Worm (Caenorhabditis elegans) whole organism, young adult: ENCODE measurements around the gene B0001.4.

Source experiments
- B0019.2 ChIP-seq: fragments of 200-800 bp; sonication (Bioruptor generic); conservative IDR thresholded peaks from 2 replicates; pipeline ENCODE4 v1.3.6; 2022; ENCODE audit warnings: missing genetic modification reagents, missing genetic modification characterization, missing compliant biosample characterization
- B0035.1 ChIP-seq: sonication (generic microtip); optimal IDR thresholded peaks from 2 replicates; lab custom pipeline; 2016; ENCODE audit warnings: missing genetic modification characterization, mild to moderate bottlenecking, missing compliant biosample characterization, missing genotype, missing genetic modification reagents
- F23B12.7 ChIP-seq: sonication (generic microtip); optimal IDR thresholded peaks from 2 replicates; lab custom pipeline; 2017; ENCODE audit warnings: missing genetic modification characterization, mild to moderate bottlenecking, missing compliant biosample characterization, antibody characterized with exemption, moderate library complexity; ENCODE audit not compliant: insufficient read depth
- F37B4.10 ChIP-seq: fragments of 200-800 bp; sonication (Bioruptor generic); IDR thresholded peaks from 2 replicates; pipeline ENCODE4 v1.3.6; 2022; ENCODE audit warnings: missing genetic modification characterization, missing compliant biosample characterization
- F49E8.2 ChIP-seq: sonication (generic microtip); optimal IDR thresholded peaks from 3 replicates; lab custom pipeline; 2017; ENCODE audit warnings: missing genetic modification characterization, mild to moderate bottlenecking, missing compliant biosample characterization, antibody characterized with exemption, moderate library complexity; ENCODE audit not compliant: insufficient read depth
- F52B5.7 ChIP-seq: sonication (generic microtip); optimal IDR thresholded peaks from 2 replicates; lab custom pipeline; 2016; ENCODE audit warnings: mild to moderate bottlenecking, missing genetic modification characterization, missing compliant biosample characterization
- F57C9.4 ChIP-seq: sonication (generic microtip); optimal IDR thresholded peaks from 2 replicates; lab custom pipeline; 2017; ENCODE audit warnings: mild to moderate bottlenecking, missing genetic modification characterization, missing compliant biosample characterization
- K12H6.12 ChIP-seq: fragments of 200-800 bp; sonication (Bioruptor generic); optimal IDR thresholded peaks from 2 replicates; lab custom pipeline; 2018; ENCODE audit warnings: mild to moderate bottlenecking, missing genetic modification characterization, missing compliant biosample characterization
- Y79H2A.3 ChIP-seq: fragments of 200-800 bp; sonication (Bioruptor generic); conservative IDR thresholded peaks from 2 replicates; pipeline ENCODE4 v1.3.6; 2022; ENCODE audit warnings: missing genetic modification reagents, missing genetic modification characterization, missing compliant biosample characterization
- attf-3 ChIP-seq: fragments of 200-800 bp; sonication (Bioruptor generic); conservative IDR thresholded peaks from 2 replicates; pipeline ENCODE4 v1.3.6; 2022; ENCODE audit warnings: missing genetic modification reagents, missing genetic modification characterization, missing compliant biosample characterization
- attf-5 ChIP-seq: fragments of 200-800 bp; sonication (Bioruptor generic); optimal IDR thresholded peaks from 2 replicates; lab custom pipeline; 2018; ENCODE audit warnings: mild to moderate bottlenecking, missing genetic modification characterization, missing compliant biosample characterization
- bed-2 ChIP-seq: fragments of 200-800 bp; sonication (Bioruptor generic); IDR thresholded peaks from 2 replicates; pipeline ENCODE4 v1.3.6; 2022; ENCODE audit warnings: missing genetic modification reagents, missing genetic modification characterization, missing compliant biosample characterization
- ccch-3 ChIP-seq: fragments of 200-800 bp; sonication (Bioruptor generic); optimal IDR thresholded peaks from 2 replicates; lab custom pipeline; 2018; ENCODE audit warnings: mild to moderate bottlenecking, missing genetic modification characterization, missing compliant biosample characterization
- cebp-1 ChIP-seq, 2 experiments: fragments of 200-800 bp in 1 of 2; sonication (Bioruptor generic) in 1 of 2; sonication (generic microtip) in 1 of 2; IDR thresholded peaks in 1 of 2; optimal IDR thresholded peaks in 1 of 2; 2 replicates each; pipeline versions ENCODE4 v1.3.6 to Lab custom; 2017 to 2022; ENCODE audit warnings: missing compliant biosample characterization in 2 of 2, missing genetic modification characterization in 2 of 2, mild to moderate bottlenecking in 1 of 2, missing genetic modification reagents in 1 of 2, moderate library complexity in 1 of 2
- ceh-27 ChIP-seq: fragments of 200-800 bp; sonication (Bioruptor generic); optimal IDR thresholded peaks from 2 replicates; lab custom pipeline; 2018; ENCODE audit warnings: mild to moderate bottlenecking, missing genetic modification characterization, moderate library complexity, missing compliant biosample characterization
- ceh-40 ChIP-seq: fragments of 200-800 bp; sonication (Bioruptor generic); IDR thresholded peaks from 2 replicates; pipeline ENCODE4 v1.3.6; 2022; ENCODE audit warnings: missing genetic modification characterization, missing compliant biosample characterization
- die-1 ChIP-seq: sonication (generic microtip); optimal IDR thresholded peaks from 2 replicates; lab custom pipeline; 2016; ENCODE audit warnings: missing genotype, mild to moderate bottlenecking, missing genetic modification characterization, missing compliant biosample characterization
- efl-1 ChIP-seq: fragments of 150-350 bp; optimal IDR thresholded peaks from 2 replicates; lab custom pipeline; 2014; ENCODE audit warnings: missing biosample characterization, missing genetic modification reagents, missing genetic modification characterization
- egl-44 ChIP-seq: fragments of 200-800 bp; sonication (Bioruptor generic); IDR thresholded peaks from 2 replicates; pipeline ENCODE4 v1.3.6; 2022; ENCODE audit warnings: missing genetic modification reagents, missing genetic modification characterization, missing compliant biosample characterization
- egrh-3 ChIP-seq: fragments of 200-800 bp; sonication (Bioruptor generic); IDR thresholded peaks from 2 replicates; pipeline ENCODE4 v1.3.6; 2022; ENCODE audit warnings: missing genetic modification reagents, missing genetic modification characterization, missing compliant biosample characterization
- fkh-3 ChIP-seq: sonication (generic microtip); optimal IDR thresholded peaks from 2 replicates; lab custom pipeline; 2016; ENCODE audit warnings: mild to moderate bottlenecking, missing genetic modification characterization, missing compliant biosample characterization
- hlh-12 ChIP-seq: sonication (generic microtip); optimal IDR thresholded peaks from 2 replicates; lab custom pipeline; 2016; ENCODE audit warnings: missing genetic modification characterization, missing compliant biosample characterization
- hlh-26 ChIP-seq: fragments of 200-800 bp; sonication (Bioruptor generic); conservative IDR thresholded peaks from 2 replicates; pipeline ENCODE4 v1.3.6; 2022; ENCODE audit warnings: missing genetic modification reagents, missing genetic modification characterization, missing compliant biosample characterization
- hmg-1.2 ChIP-seq: fragments of 200-800 bp; sonication (Bioruptor generic); IDR thresholded peaks from 2 replicates; pipeline ENCODE4 v1.3.6; 2022; ENCODE audit warnings: missing genetic modification reagents, missing genetic modification characterization, missing compliant biosample characterization
- let-607 ChIP-seq, 2 experiments: fragments of 200-800 bp in 1 of 2; sonication (Bioruptor generic) in 1 of 2; sonication (generic microtip) in 1 of 2; optimal IDR thresholded peaks; 2 replicates each; lab custom pipeline; 2016 to 2018; ENCODE audit warnings: mild to moderate bottlenecking in 2 of 2, missing compliant biosample characterization in 2 of 2, missing genetic modification characterization in 2 of 2, moderate library complexity in 2 of 2, missing genotype in 1 of 2
- lsl-1 ChIP-seq: fragments of 200-800 bp; sonication (Bioruptor generic); optimal IDR thresholded peaks from 2 replicates; lab custom pipeline; 2018; ENCODE audit warnings: mild to moderate bottlenecking, missing genetic modification characterization, moderate library complexity, missing compliant biosample characterization
- lsy-27 ChIP-seq: sonication (generic microtip); optimal IDR thresholded peaks from 2 replicates; lab custom pipeline; 2017; ENCODE audit warnings: missing genetic modification characterization, mild to moderate bottlenecking, missing compliant biosample characterization, antibody characterized with exemption, missing genotype, borderline replicate concordance; ENCODE audit not compliant: insufficient read depth
- madf-8 ChIP-seq: fragments of 200-800 bp; sonication (Bioruptor generic); conservative IDR thresholded peaks from 2 replicates; pipeline ENCODE4 v1.3.6; 2022; ENCODE audit warnings: missing genetic modification reagents, missing genetic modification characterization, missing compliant biosample characterization
- mcd-1 ChIP-seq: fragments of 200-800 bp; sonication (Bioruptor generic); IDR thresholded peaks from 2 replicates; pipeline ENCODE4 v1.3.6; 2022; ENCODE audit warnings: missing genetic modification reagents, missing genetic modification characterization, missing compliant biosample characterization
- nfya-2 ChIP-seq: fragments of 200-800 bp; sonication (Bioruptor generic); IDR thresholded peaks from 2 replicates; pipeline ENCODE4 v1.3.6; 2022; ENCODE audit warnings: missing genetic modification reagents, missing genetic modification characterization, missing compliant biosample characterization
- nhr-179 ChIP-seq: sonication (generic microtip); optimal IDR thresholded peaks from 2 replicates; lab custom pipeline; 2016; ENCODE audit warnings: mild to moderate bottlenecking, missing genetic modification characterization, missing compliant biosample characterization
- nhr-80 ChIP-seq: sonication (generic microtip); optimal IDR thresholded peaks from 2 replicates; lab custom pipeline; 2016; ENCODE audit warnings: missing genetic modification characterization, missing compliant biosample characterization
- repo-1 ChIP-seq: sonication (generic microtip); optimal IDR thresholded peaks from 2 replicates; lab custom pipeline; 2017; ENCODE audit warnings: mild to moderate bottlenecking, missing genetic modification characterization, missing compliant biosample characterization
- rpc-1 ChIP-seq, 2 experiments: fragments of 150-350 bp in 1 of 2; sonication (generic microtip) in 1 of 2; optimal IDR thresholded peaks; 2 replicates each; lab custom pipeline; 2014 to 2018; ENCODE audit warnings: missing biosample characterization in 1 of 2, missing genetic modification characterization in 1 of 2, missing genetic modification reagents in 1 of 2, missing genotype in 1 of 2
- snpc-1.1 ChIP-seq: sonication (generic microtip); optimal IDR thresholded peaks from 2 replicates; lab custom pipeline; 2017; ENCODE audit warnings: missing genetic modification characterization, mild to moderate bottlenecking, missing compliant biosample characterization, antibody characterized with exemption, moderate library complexity, missing genotype, missing genetic modification reagents; ENCODE audit not compliant: insufficient read depth
- tlf-1 ChIP-seq: fragments of 200-800 bp; sonication (Bioruptor generic); optimal IDR thresholded peaks from 2 replicates; lab custom pipeline; 2018; ENCODE audit warnings: mild to moderate bottlenecking, missing genetic modification characterization, missing compliant biosample characterization
- ztf-25 ChIP-seq: fragments of 200-800 bp; sonication (Bioruptor generic); IDR thresholded peaks from 2 replicates; pipeline ENCODE4 v1.3.6; 2022; ENCODE audit warnings: missing genetic modification reagents, missing genetic modification characterization, missing compliant biosample characterization
- ztf-6 ChIP-seq: fragments of 200-800 bp; sonication (Bioruptor generic); IDR thresholded peaks from 2 replicates; pipeline ENCODE4 v1.3.6; 2022; ENCODE audit warnings: missing genetic modification reagents, missing genetic modification characterization, missing compliant biosample characterization

Gene B0001.4

DNA sequence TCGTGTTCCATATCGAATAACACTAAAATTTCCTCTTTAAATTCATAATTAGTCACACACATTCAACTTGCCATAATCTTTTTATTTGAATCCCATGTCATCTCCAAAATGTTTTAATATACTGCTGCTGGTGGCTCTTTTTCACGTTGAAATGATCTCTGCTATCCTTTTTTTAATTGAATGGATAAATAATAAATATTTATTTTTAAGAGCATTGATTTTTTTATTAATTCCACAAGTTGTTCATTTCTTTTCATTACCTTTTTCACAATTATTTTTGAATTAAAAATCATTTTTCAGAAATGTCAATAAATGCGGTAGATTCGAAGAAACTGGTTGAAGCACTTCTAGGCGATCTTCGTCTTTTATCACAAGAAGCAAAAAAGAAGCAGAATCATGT, 41.5 kb downstream of the B0001.4 start, which contains the start of gene mon-2:
Gene mon-2 (plus strand): TSS at position 301 of the 400 bp plus-strand sequence.
- TF ChIP-seq hlh-12 (tag; lab: Kevin White, UChicago) (no peak), F57C9.4 (tag; lab: Kevin White, UChicago) (no peak), cebp-1 (GFP tag; IDR thresholded peaks at IDR 0.05; lab: Robert Waterston, UW) (no peak), cebp-1 (tag; optimal IDR thresholded peaks at IDR 0.05; lab: Kevin White, UChicago) (no peak), efl-1 (GFP tag; lab: Kevin White, UChicago) (no peak), F52B5.7 (tag; lab: Kevin White, UChicago) (no peak), lsy-27 (no peak), ztf-6 (GFP tag; lab: Robert Waterston, UW) (no peak), F49E8.2 (tag; lab: Kevin White, UChicago) (no peak), ztf-25 (GFP tag; lab: Robert Waterston, UW) (no peak), hmg-1.2 (no peak), rpc-1 (optimal IDR thresholded peaks at IDR 0.05; lab: Kevin White, UChicago) (no peak), rpc-1 (tag; optimal IDR thresholded peaks at IDR 0.05; lab: Kevin White, UChicago) (no peak), ceh-27 (no peak), mcd-1 (GFP tag; lab: Robert Waterston, UW) (no peak), nhr-80 (no peak), nfya-2 (GFP tag; lab: Robert Waterston, UW) (no peak), B0019.2 (GFP tag; lab: Robert Waterston, UW) (no peak), madf-8 (GFP tag; lab: Robert Waterston, UW) (no peak), B0035.1 (tag; lab: Kevin White, UChicago) (no peak), snpc-1.1 (tag; lab: Kevin White, UChicago) (no peak), die-1 (tag; lab: Kevin White, UChicago) (no peak)
- TF ChIP-seq, all 124 proteins: peak for 0

- no peak for TF ChIP-seq nhr-179 (tag; lab: Kevin White, UChicago)
- TF ChIP-seq let-607 (tag; optimal IDR thresholded peaks at IDR 0.05; lab: Kevin White, UChicago), result no peak
- no peak for TF ChIP-seq K12H6.12 (tag; lab: Kevin White, UChicago)
- no peak for TF ChIP-seq ceh-40 (GFP tag; lab: Robert Waterston, UW)
- no peak for TF ChIP-seq fkh-3 (tag; lab: Kevin White, UChicago)
- TF ChIP-seq Y79H2A.3 (GFP tag; lab: Robert Waterston, UW), result no peak
- no peak for TF ChIP-seq die-1 (tag; lab: Kevin White, UChicago)
- TF ChIP-seq egl-44 (GFP tag; lab: Robert Waterston, UW), result no peak
- TF ChIP-seq F37B4.10, result no peak
- no peak for TF ChIP-seq ccch-3 (GFP tag; lab: Kevin White, UChicago)
- TF ChIP-seq tlf-1, result no peak
- TF ChIP-seq F52B5.7 (tag; lab: Kevin White, UChicago), result no peak
- TF ChIP-seq F23B12.7 (tag; lab: Kevin White, UChicago), result no peak
- no peak for TF ChIP-seq repo-1 (tag; lab: Kevin White, UChicago)
- no peak for TF ChIP-seq bed-2 (GFP tag; lab: Robert Waterston, UW)
- no peak for TF ChIP-seq cebp-1 (GFP tag; IDR thresholded peaks at IDR 0.05; lab: Robert Waterston, UW)
- no peak for TF ChIP-seq cebp-1 (tag; optimal IDR thresholded peaks at IDR 0.05; lab: Kevin White, UChicago)
These were observed 44.2 kb downstream of the B0001.4 start, which contains the start of gene F11A10.5 for ce11 chrIV:12093819-12094218. F11A10.5 (plus strand) TSS chrIV:12094119.

DNA sequence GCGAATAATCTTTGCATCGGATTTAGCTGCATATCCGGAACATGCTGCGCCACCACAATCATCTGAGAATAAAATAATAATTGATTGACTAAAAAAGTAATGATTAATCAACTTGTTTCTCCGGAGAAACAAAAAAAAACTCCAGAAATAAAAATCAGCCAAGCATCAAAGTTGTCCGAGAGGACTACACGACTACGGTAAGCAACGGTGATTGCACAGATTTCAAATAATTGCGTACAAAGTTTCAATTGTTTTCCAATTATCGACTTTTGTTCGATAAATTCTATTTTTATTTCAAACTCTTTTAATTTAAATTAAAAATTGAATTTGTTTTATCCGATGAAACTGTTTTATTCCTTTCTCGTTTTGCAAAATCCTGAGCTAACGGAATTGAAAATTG, 44.6 kb downstream of the B0001.4 start, which contains the start of gene cpsf-4:
Gene cpsf-4 (minus strand): TSS at position 62 of the 400 bp plus-strand sequence.
- TF ChIP-seq attf-3 (no peak), lsl-1 (GFP tag; lab: Kevin White, UChicago) (peak; percentile 70), fkh-3 (tag; lab: Kevin White, UChicago) (no peak), bed-2 (GFP tag; lab: Robert Waterston, UW) (no peak), egrh-3 (GFP tag; lab: Robert Waterston, UW) (no peak), attf-5 (no peak), hlh-26 (GFP tag; lab: Robert Waterston, UW) (no peak)
